Fruit fly (Drosophila melanogaster) whole organism, adult: ENCODE measurements around the gene rumi.

Experiments
- CG11617 ChIP-seq: fragments of 200-800 bp; sonication (Bioruptor generic); optimal IDR thresholded peaks from 2 replicates; lab custom pipeline; 2017; ENCODE audit warnings: mild to moderate bottlenecking, missing biosample characterization, missing genetic modification reagents, missing genetic modification characterization
- CG12768 ChIP-seq: fragments of 200-800 bp; sonication (Bioruptor generic); optimal IDR thresholded peaks from 2 replicates; lab custom pipeline; 2017; ENCODE audit warnings: missing biosample characterization, missing genetic modification characterization, mild to moderate bottlenecking, moderate library complexity, missing genetic modification reagents
- CG14711 ChIP-seq: fragments of 200-800 bp; sonication (Bioruptor generic); optimal IDR thresholded peaks from 2 replicates; lab custom pipeline; 2018; ENCODE audit warnings: missing biosample characterization, mild to moderate bottlenecking, missing genetic modification characterization, moderate library complexity
- CG1620 ChIP-seq: fragments of 200-800 bp; sonication (Bioruptor generic); optimal IDR thresholded peaks from 2 replicates; lab custom pipeline; 2016; ENCODE audit warnings: missing biosample characterization, missing genetic modification characterization
- CG33017 ChIP-seq: fragments of 200-800 bp; sonication (Bioruptor generic); optimal IDR thresholded peaks from 2 replicates; lab custom pipeline; 2018; ENCODE audit warnings: missing biosample characterization, mild to moderate bottlenecking, missing genetic modification characterization, moderate library complexity
- CG5204 ChIP-seq: fragments of 200-800 bp; sonication (Bioruptor generic); optimal IDR thresholded peaks from 2 replicates; lab custom pipeline; 2016; ENCODE audit warnings: missing biosample characterization, missing genetic modification characterization
- CG7045 ChIP-seq: fragments of 200-800 bp; sonication (Bioruptor generic); optimal IDR thresholded peaks from 2 replicates; lab custom pipeline; 2017; ENCODE audit warnings: missing biosample characterization, mild to moderate bottlenecking, missing genetic modification characterization
- CG7101 ChIP-seq: fragments of 200-800 bp; sonication (Bioruptor generic); optimal IDR thresholded peaks from 2 replicates; lab custom pipeline; 2018; ENCODE audit warnings: missing biosample characterization, mild to moderate bottlenecking, missing genetic modification characterization, moderate library complexity
- Clk ChIP-seq: fragments of 200-800 bp; sonication (Bioruptor generic); optimal IDR thresholded peaks from 2 replicates; lab custom pipeline; 2017; ENCODE audit warnings: missing biosample characterization, missing genetic modification characterization
- Crg-1 ChIP-seq: fragments of 200-800 bp; sonication (Bioruptor generic); optimal IDR thresholded peaks from 2 replicates; lab custom pipeline; 2016; ENCODE audit warnings: missing biosample characterization, missing genetic modification characterization
- Hr96 ChIP-seq: fragments of 200-800 bp; sonication (Bioruptor generic); optimal IDR thresholded peaks from 2 replicates; lab custom pipeline; 2016; ENCODE audit warnings: missing biosample characterization, missing genetic modification characterization
- Mnt ChIP-seq: fragments of 200-800 bp; sonication (Bioruptor generic); optimal IDR thresholded peaks from 2 replicates; lab custom pipeline; 2016; ENCODE audit warnings: missing biosample characterization, mild to moderate bottlenecking, missing genetic modification characterization
- bab1 ChIP-seq: fragments of 200-800 bp; sonication (Bioruptor generic); optimal IDR thresholded peaks from 3 replicates; lab custom pipeline; 2019; ENCODE audit warnings: missing biosample characterization, mild to moderate bottlenecking, missing genetic modification characterization, moderate library complexity
- cic ChIP-seq: fragments of 200-800 bp; sonication (Bioruptor generic); optimal IDR thresholded peaks from 2 replicates; lab custom pipeline; 2017; ENCODE audit warnings: missing biosample characterization, mild to moderate bottlenecking, missing genetic modification characterization, moderate library complexity
- cnc ChIP-seq, 2 experiments: fragments of >200 bp; optimal IDR thresholded peaks; 2 replicates each; lab custom pipeline; 2017
- kay ChIP-seq: fragments of 200-800 bp; sonication (Bioruptor generic); peaks from one replicate; lab custom pipeline; 2016; ENCODE audit warnings: missing biosample characterization, missing genetic modification characterization, borderline replicate concordance
- ovo ChIP-seq: fragments of 200-800 bp; sonication (Bioruptor generic); optimal IDR thresholded peaks from 2 replicates; lab custom pipeline; 2016; ENCODE audit warnings: missing biosample characterization, missing genetic modification characterization
- pad ChIP-seq: fragments of 200-800 bp; sonication (Bioruptor generic); optimal IDR thresholded peaks from 3 replicates; lab custom pipeline; 2017; ENCODE audit warnings: missing biosample characterization, missing genetic modification characterization, mild to moderate bottlenecking, moderate library complexity, missing genetic modification reagents
- tj ChIP-seq: fragments of 200-800 bp; sonication (Bioruptor generic); optimal IDR thresholded peaks from 3 replicates; lab custom pipeline; 2017; ENCODE audit warnings: missing biosample characterization, mild to moderate bottlenecking, missing genetic modification characterization, moderate library complexity
- toe ChIP-seq: fragments of 200-800 bp; sonication (Bioruptor generic); optimal IDR thresholded peaks from 2 replicates; lab custom pipeline; 2016; ENCODE audit warnings: missing biosample characterization, missing genetic modification characterization

The rumi gene

DNA sequence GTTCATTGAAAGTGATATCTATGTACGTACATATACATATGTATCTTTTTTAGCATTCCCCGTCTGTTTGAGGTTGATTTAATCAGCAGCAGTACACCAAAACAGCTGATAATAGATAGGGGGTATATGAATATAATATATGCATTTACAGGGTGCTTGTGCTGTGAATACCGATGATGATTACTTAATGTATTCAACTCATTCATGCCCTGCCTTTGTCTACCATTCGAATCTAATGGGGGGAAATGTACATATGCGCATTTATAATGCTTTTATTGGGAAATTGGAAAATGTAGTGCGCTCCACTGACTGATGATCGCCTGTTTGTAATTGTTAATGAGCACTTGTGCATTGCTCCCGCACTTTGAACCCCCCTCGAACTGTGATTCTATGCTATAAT, 29.7 kb upstream of the rumi start:
- TF ChIP-seq CG1620 (GFP tag; lab: Kevin White, UChicago) (no peak), cic (no peak), CG7101 (tag; lab: Kevin White, UChicago) (no peak), Crg-1 (GFP tag; lab: Kevin White, UChicago) (no peak), CG14711 (tag; lab: Kevin White, UChicago) (no peak), ovo (GFP tag; lab: Kevin White, UChicago) (no peak), CG33017 (tag; lab: Kevin White, UChicago) (no peak), Hr96 (GFP tag; lab: Kevin White, UChicago) (no peak), CG12768 (GFP tag; lab: Kevin White, UChicago) (peak; percentile 2), tj (GFP tag; lab: Kevin White, UChicago) (no peak), pad (GFP tag; lab: Kevin White, UChicago) (no peak), cnc (optimal IDR thresholded peaks at IDR 0.05; lab: Kevin White, UChicago) (no peak), CG5204 (GFP tag; lab: Kevin White, UChicago) (peak; percentile 37), Mnt (no peak), kay (GFP tag; lab: Kevin White, UChicago) (no peak), CG11617 (no peak), Clk (GFP tag; lab: Kevin White, UChicago) (no peak)

DNA sequence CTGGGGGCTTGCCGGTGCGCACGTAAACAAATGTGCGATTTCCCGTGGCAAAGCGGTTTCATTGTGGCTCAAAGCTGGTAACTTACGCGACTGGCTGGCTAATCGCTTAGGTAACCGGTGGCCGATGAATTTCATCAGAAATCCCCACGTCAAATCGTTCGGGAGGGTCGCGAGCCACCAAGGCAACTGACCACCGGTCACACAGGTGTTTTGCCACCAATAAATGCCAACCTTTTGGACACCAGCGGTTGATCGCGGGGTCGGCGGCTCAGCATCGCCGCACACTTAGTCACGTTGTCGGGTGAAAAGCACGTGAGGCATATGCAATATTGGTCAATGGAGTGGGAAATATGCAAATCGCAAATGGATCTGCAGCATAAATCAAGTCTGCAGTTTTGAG, 26.1 kb upstream of the rumi start:
- TF ChIP-seq bab1 (GFP tag; lab: Kevin White, UChicago) (no peak), cic (no peak), Hr96 (GFP tag; lab: Kevin White, UChicago) (no peak), Mnt (no peak), tj (GFP tag; lab: Kevin White, UChicago) (no peak), Clk (GFP tag; lab: Kevin White, UChicago) (no peak), CG7101 (tag; lab: Kevin White, UChicago) (no peak), CG14711 (tag; lab: Kevin White, UChicago) (no peak), ovo (GFP tag; lab: Kevin White, UChicago) (no peak), CG33017 (tag; lab: Kevin White, UChicago) (no peak), Crg-1 (GFP tag; lab: Kevin White, UChicago) (no peak), CG11617 (no peak), kay (GFP tag; lab: Kevin White, UChicago) (no peak), CG1620 (GFP tag; lab: Kevin White, UChicago) (no peak), CG12768 (GFP tag; lab: Kevin White, UChicago) (no peak), CG7045 (GFP tag; lab: Kevin White, UChicago) (no peak), CG5204 (GFP tag; lab: Kevin White, UChicago) (no peak), cnc (optimal IDR thresholded peaks at IDR 0.05; lab: Kevin White, UChicago) (no peak), toe (no peak), pad (GFP tag; lab: Kevin White, UChicago) (no peak)

DNA sequence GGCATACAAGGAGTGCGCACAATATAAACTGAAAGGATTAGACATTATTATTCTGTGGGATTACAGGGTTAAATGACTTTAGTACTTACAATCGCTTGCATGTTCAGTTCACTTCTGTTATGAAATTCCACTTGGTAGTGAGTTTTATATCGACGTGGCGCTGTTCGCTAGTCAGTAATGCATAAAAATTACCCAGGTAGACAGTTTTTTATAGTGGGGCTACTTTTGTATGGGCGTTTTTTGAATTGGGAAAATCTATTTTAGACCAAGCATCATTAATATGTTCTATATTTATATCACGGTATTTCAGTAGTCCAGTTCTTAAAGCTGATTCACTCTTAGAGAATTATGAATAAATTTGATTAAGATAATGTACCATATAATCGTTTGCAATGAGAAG, 21.3 kb upstream of the rumi start, which contains the start of gene CG43095:
Gene CG43095, minus strand, starts transcription at position 101 of the 400 bp plus-strand sequence.
- no peak for TF ChIP-seq cnc (optimal IDR thresholded peaks at IDR 0.05; lab: Kevin White, UChicago)

dm6 chr3R:22770887-22771286, 20.5 kb upstream of the rumi start, which contains the start of gene CG43094:
TSS of gene CG43094 (minus strand) at chr3R:22770987.
- TF ChIP-seq Mnt (no peak), CG14711 (tag; lab: Kevin White, UChicago) (no peak), Crg-1 (GFP tag; lab: Kevin White, UChicago) (no peak), CG7101 (tag; lab: Kevin White, UChicago) (no peak), Clk (GFP tag; lab: Kevin White, UChicago) (no peak), tj (GFP tag; lab: Kevin White, UChicago) (no peak), CG5204 (GFP tag; lab: Kevin White, UChicago) (no peak), ovo (GFP tag; lab: Kevin White, UChicago) (no peak), cic (no peak), CG33017 (tag; lab: Kevin White, UChicago) (no peak), kay (GFP tag; lab: Kevin White, UChicago) (no peak), CG11617 (no peak), CG1620 (GFP tag; lab: Kevin White, UChicago) (no peak), toe (no peak), CG12768 (GFP tag; lab: Kevin White, UChicago) (no peak), bab1 (GFP tag; lab: Kevin White, UChicago) (no peak), cnc (optimal IDR thresholded peaks at IDR 0.05; lab: Kevin White, UChicago) (no peak), Hr96 (GFP tag; lab: Kevin White, UChicago) (no peak), pad (GFP tag; lab: Kevin White, UChicago) (no peak), CG7045 (GFP tag; lab: Kevin White, UChicago) (no peak)

- TF ChIP-seq CG11617: no peak
- TF ChIP-seq CG7045 (GFP tag; lab: Kevin White, UChicago): no peak
- TF ChIP-seq cnc (optimal IDR thresholded peaks at IDR 0.05; lab: Kevin White, UChicago): no peak
- TF ChIP-seq CG14711 (tag; lab: Kevin White, UChicago): no peak
- TF ChIP-seq cic: no peak
- no peak for TF ChIP-seq CG7101 (tag; lab: Kevin White, UChicago)
- no peak for TF ChIP-seq CG5204 (GFP tag; lab: Kevin White, UChicago)
- TF ChIP-seq Clk (GFP tag; lab: Kevin White, UChicago): no peak
- TF ChIP-seq Hr96 (GFP tag; lab: Kevin White, UChicago): no peak
- no peak for TF ChIP-seq CG12768 (GFP tag; lab: Kevin White, UChicago)
- no peak for TF ChIP-seq kay (GFP tag; lab: Kevin White, UChicago)
- no peak for TF ChIP-seq Crg-1 (GFP tag; lab: Kevin White, UChicago)
- no peak for TF ChIP-seq Mnt
- TF ChIP-seq ovo (GFP tag; lab: Kevin White, UChicago): no peak
These were observed 19.8 kb upstream of the rumi start, which contains the start of gene CG43093 for dm6 chr3R:22770207-22770606. TSS of gene CG43093 (minus strand) at chr3R:22770307.

DNA sequence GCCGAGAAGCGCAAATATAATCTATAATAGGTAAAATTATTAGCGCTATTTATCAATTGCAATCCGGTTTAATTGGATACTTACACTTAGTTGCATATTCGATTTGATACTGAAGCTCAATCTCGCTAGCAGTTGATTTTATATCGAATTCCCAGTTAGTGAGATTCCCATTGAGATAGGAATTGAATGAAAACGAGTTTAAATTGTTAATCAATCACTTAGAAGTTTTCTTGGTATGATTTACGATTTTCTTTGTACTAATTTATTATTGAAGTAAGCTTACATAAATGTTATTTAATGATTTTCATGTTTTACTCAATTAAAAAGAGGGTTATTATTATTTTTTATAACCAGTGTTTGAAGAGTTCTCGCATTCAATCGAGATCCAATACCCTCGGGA, 19.2 kb upstream of the rumi start, which contains the start of gene CG43092:
Gene CG43092, minus strand, starts transcription at position 101 of the 400 bp plus-strand sequence.
- TF ChIP-seq toe (no peak), kay (GFP tag; lab: Kevin White, UChicago) (no peak), tj (GFP tag; lab: Kevin White, UChicago) (no peak), Clk (GFP tag; lab: Kevin White, UChicago) (no peak), cnc (optimal IDR thresholded peaks at IDR 0.05; lab: Kevin White, UChicago) (no peak), CG1620 (GFP tag; lab: Kevin White, UChicago) (no peak), Mnt (no peak), CG14711 (tag; lab: Kevin White, UChicago) (no peak), bab1 (GFP tag; lab: Kevin White, UChicago) (no peak), CG11617 (no peak), cic (no peak)
